Worm (Caenorhabditis elegans) whole organism, L2 larva: ENCODE results near the gene C05D11.1.

Experiments
- ZK546.5 ChIP-seq: sonication (generic microtip); optimal IDR thresholded peaks from 2 replicates; lab custom pipeline; 2017; ENCODE audit warnings: missing biosample characterization, missing genetic modification characterization
- gmeb-1 ChIP-seq: fragments of 150-350 bp; optimal IDR thresholded peaks from 2 replicates; lab custom pipeline; 2014; ENCODE audit warnings: missing biosample characterization, missing genetic modification characterization
- lin-13 ChIP-seq: fragments of 150-350 bp; optimal IDR thresholded peaks from 2 replicates; lab custom pipeline; 2014; ENCODE audit warnings: missing biosample characterization, missing genetic modification reagents, missing genetic modification characterization
- lsy-2 ChIP-seq, 2 experiments: fragments of 150-350 bp in 1 of 2; sonication (generic microtip) in 1 of 2; optimal IDR thresholded peaks; 2 replicates each; lab custom pipeline; 2014 to 2017; ENCODE audit warnings: missing biosample characterization in 2 of 2, missing genetic modification characterization in 2 of 2
- nhr-11 ChIP-seq: fragments of 150-350 bp; optimal IDR thresholded peaks from 2 replicates; lab custom pipeline; 2014; ENCODE audit warnings: missing biosample characterization, missing genetic modification characterization
- nhr-237 ChIP-seq: fragments of 150-350 bp; optimal IDR thresholded peaks from 2 replicates; lab custom pipeline; 2014; ENCODE audit warnings: missing biosample characterization, missing genetic modification characterization
- nhr-6 ChIP-seq: fragments of 150-350 bp; optimal IDR thresholded peaks from 2 replicates; lab custom pipeline; 2014; ENCODE audit warnings: missing biosample characterization, missing genetic modification characterization
- nhr-77 ChIP-seq: fragments of 150-350 bp; optimal IDR thresholded peaks from 2 replicates; lab custom pipeline; 2014; ENCODE audit warnings: missing biosample characterization, missing genetic modification characterization
- peb-1 ChIP-seq: fragments of 150-350 bp; optimal IDR thresholded peaks from 2 replicates; lab custom pipeline; 2014; ENCODE audit warnings: missing biosample characterization, missing genetic modification characterization
- skn-1 ChIP-seq: sonication (generic microtip); optimal IDR thresholded peaks from 2 replicates; lab custom pipeline; 2017; ENCODE audit warnings: missing biosample characterization, missing genetic modification characterization
- unc-39 ChIP-seq: fragments of 150-350 bp; optimal IDR thresholded peaks from 2 replicates; lab custom pipeline; 2014; ENCODE audit warnings: missing biosample characterization, missing genetic modification characterization
- ztf-11 ChIP-seq: sonication (generic microtip); optimal IDR thresholded peaks from 2 replicates; lab custom pipeline; 2017; ENCODE audit warnings: missing biosample characterization, missing genetic modification characterization
- ztf-4 ChIP-seq: fragments of 150-350 bp; optimal IDR thresholded peaks from 2 replicates; lab custom pipeline; 2014; ENCODE audit warnings: missing biosample characterization, missing genetic modification characterization

- TF ChIP-seq nhr-11 (tag; lab: Kevin White, UChicago) (no peak), peb-1 (tag; lab: Kevin White, UChicago) (no peak), gmeb-1 (tag; lab: Kevin White, UChicago) (no peak), nhr-237 (tag; lab: Kevin White, UChicago) (no peak), ztf-11 (tag; lab: Kevin White, UChicago) (no peak), nhr-6 (tag; lab: Kevin White, UChicago) (no peak), ZK546.5 (no peak), lsy-2 (tag; optimal IDR thresholded peaks at IDR 0.05; lab: Kevin White, UChicago) (no peak), ztf-4 (tag; lab: Kevin White, UChicago) (no peak), nhr-77 (no peak), unc-39 (tag; lab: Kevin White, UChicago) (no peak), lin-13 (GFP tag; lab: Kevin White, UChicago) (no peak), skn-1 (tag; lab: Kevin White, UChicago) (no peak)
Measured at ce11 chrIII:6389533-6389932, 46.9 kb upstream of the C05D11.1 start, which contains the start of gene C16A3.2.
